Fruit fly (Drosophila melanogaster) whole organism, embryonic: Measurements from ENCODE around the gene Cyp310a1.

Experiments
- BtbVII ChIP-seq: fragments of 200-800 bp; sonication (Bioruptor generic); optimal IDR thresholded peaks from 3 replicates; lab custom pipeline; 2017; ENCODE audit warnings: missing biosample characterization, mild to moderate bottlenecking, missing genetic modification characterization
- CG12391 ChIP-seq: fragments of 200-800 bp; sonication (Bioruptor generic); optimal IDR thresholded peaks from 3 replicates; lab custom pipeline; 2018; ENCODE audit warnings: missing biosample characterization, mild to moderate bottlenecking, missing genetic modification characterization, moderate library complexity
- CG13424 ChIP-seq: fragments of 200-800 bp; sonication (Bioruptor generic); optimal IDR thresholded peaks from 2 replicates; lab custom pipeline; 2019; ENCODE audit warnings: missing biosample characterization, mild to moderate bottlenecking, missing genetic modification characterization, moderate library complexity
- CG17568 ChIP-seq: fragments of 200-800 bp; sonication (Bioruptor generic); optimal IDR thresholded peaks from 2 replicates; lab custom pipeline; 2018; ENCODE audit warnings: missing biosample characterization, mild to moderate bottlenecking, missing genetic modification characterization, moderate library complexity
- CG17802 ChIP-seq: fragments of 200-800 bp; sonication (Bioruptor generic); optimal IDR thresholded peaks from 2 replicates; lab custom pipeline; 2018; ENCODE audit warnings: missing biosample characterization, mild to moderate bottlenecking, missing genetic modification characterization, moderate library complexity
- CG2712 ChIP-seq: fragments of 200-800 bp; optimal IDR thresholded peaks from 3 replicates; lab custom pipeline; 2019; ENCODE audit warnings: missing biosample characterization, mild to moderate bottlenecking, missing genetic modification characterization, moderate library complexity
- CG33557 ChIP-seq: fragments of 200-800 bp; sonication (Bioruptor generic); optimal IDR thresholded peaks from 2 replicates; lab custom pipeline; 2019; ENCODE audit warnings: missing biosample characterization, mild to moderate bottlenecking, missing genetic modification characterization, moderate library complexity
- CG42726 ChIP-seq: fragments of 200-800 bp; sonication (Bioruptor generic); IDR thresholded peaks from 2 replicates; pipeline ENCODE4 v1.3.6; 2022; ENCODE audit warnings: missing biosample characterization, missing genetic modification characterization; ENCODE audit not compliant: partially characterized antibody
- CG4707 ChIP-seq: fragments of 200-800 bp; sonication (Bioruptor generic); optimal IDR thresholded peaks from 2 replicates; lab custom pipeline; 2018; ENCODE audit warnings: missing biosample characterization, mild to moderate bottlenecking, missing genetic modification characterization, moderate library complexity
- CG4854 ChIP-seq: fragments of 200-800 bp; sonication (Bioruptor generic); optimal IDR thresholded peaks from 2 replicates; lab custom pipeline; 2016; ENCODE audit warnings: missing biosample characterization, missing genetic modification characterization, inconsistent platforms
- CG5245 ChIP-seq: fragments of 200-800 bp; sonication (Bioruptor generic); optimal IDR thresholded peaks from 3 replicates; lab custom pipeline; 2016; ENCODE audit warnings: missing biosample characterization, missing genetic modification characterization
- CG6683 ChIP-seq: fragments of 200-800 bp; sonication (Bioruptor generic); optimal IDR thresholded peaks from 2 replicates; lab custom pipeline; 2017; ENCODE audit warnings: missing biosample characterization, mild to moderate bottlenecking, missing genetic modification characterization, missing genetic modification reagents
- CG7745 ChIP-seq: fragments of 200-800 bp; sonication (Bioruptor generic); optimal IDR thresholded peaks from 2 replicates; lab custom pipeline; 2018; ENCODE audit warnings: missing biosample characterization, mild to moderate bottlenecking, missing genetic modification characterization, moderate library complexity
- CG8290 ChIP-seq, 3 experiments: fragments of 200-800 bp; sonication (Bioruptor generic); optimal IDR thresholded peaks; 2 replicates each; lab custom pipeline; 2016 to 2019; ENCODE audit warnings: missing biosample characterization in 3 of 3, missing genetic modification characterization in 3 of 3, mild to moderate bottlenecking in 2 of 3, moderate library complexity in 1 of 3
- CG9727 ChIP-seq: fragments of 200-800 bp; sonication (Bioruptor generic); optimal IDR thresholded peaks from 3 replicates; lab custom pipeline; 2017; ENCODE audit warnings: missing biosample characterization, mild to moderate bottlenecking, missing genetic modification characterization
- D ChIP-seq, 2 experiments: fragments of 200-800 bp in 1 of 2; fragments of >200 bp in 1 of 2; sonication (Bioruptor generic) in 1 of 2; optimal IDR thresholded peaks; 2 replicates in 1 of 2; 3 replicates in 1 of 2; lab custom pipeline; 2017; ENCODE audit warnings: mild to moderate bottlenecking in 1 of 2, missing biosample characterization in 1 of 2, missing genetic modification characterization in 1 of 2, missing genetic modification reagents in 1 of 2
- Dad ChIP-seq: fragments of 200-800 bp; sonication (Bioruptor generic); optimal IDR thresholded peaks from 3 replicates; lab custom pipeline; 2016; ENCODE audit warnings: missing biosample characterization, missing genetic modification characterization
- Deaf1 ChIP-seq: fragments of 200-800 bp; optimal IDR thresholded peaks from 3 replicates; lab custom pipeline; 2019; ENCODE audit warnings: missing biosample characterization, mild to moderate bottlenecking, missing genetic modification characterization, moderate library complexity
- Fer1 ChIP-seq: fragments of 200-800 bp; sonication (Bioruptor generic); optimal IDR thresholded peaks from 2 replicates; lab custom pipeline; 2017; ENCODE audit warnings: missing biosample characterization, mild to moderate bottlenecking, missing genetic modification characterization
- GATAe ChIP-seq: fragments of 200-800 bp; sonication (Bioruptor generic); conservative IDR thresholded peaks from 2 replicates; pipeline ENCODE4 v1.3.6; 2022; ENCODE audit warnings: missing biosample characterization, missing genetic modification characterization
- H15 ChIP-seq: fragments of 200-800 bp; sonication (Bioruptor generic); IDR thresholded peaks from 3 replicates; pipeline ENCODE4 v1.3.6; 2022; ENCODE audit warnings: missing biosample characterization, missing genetic modification characterization
- Lpt ChIP-seq: fragments of >200 bp; optimal IDR thresholded peaks from 2 replicates; lab custom pipeline; 2018; ENCODE audit warnings: missing biosample characterization, missing genetic modification characterization
- Max ChIP-seq: fragments of 200-800 bp; sonication (Bioruptor generic); optimal IDR thresholded peaks from 2 replicates; lab custom pipeline; 2016; ENCODE audit warnings: missing biosample characterization, mild to moderate bottlenecking, missing genetic modification characterization
- NC2α ChIP-seq: fragments of 200-800 bp; sonication (Bioruptor generic); optimal IDR thresholded peaks from 2 replicates; lab custom pipeline; 2016; ENCODE audit warnings: missing biosample characterization, missing genetic modification characterization
- Nf-YC ChIP-seq: fragments of 200-800 bp; optimal IDR thresholded peaks from 3 replicates; lab custom pipeline; 2019; ENCODE audit warnings: missing biosample characterization, mild to moderate bottlenecking, missing genetic modification characterization, moderate library complexity
- Pdp1 ChIP-seq, 2 experiments: fragments of 200-800 bp; sonication (Bioruptor generic); optimal IDR thresholded peaks; 3 replicates each; lab custom pipeline; 2016; ENCODE audit warnings: missing biosample characterization in 2 of 2, missing genetic modification characterization in 2 of 2, mild to moderate bottlenecking in 1 of 2, moderate library complexity in 1 of 2
- Poxn ChIP-seq: fragments of 200-800 bp; sonication (Bioruptor generic); IDR thresholded peaks from 2 replicates; pipeline ENCODE4 v1.3.6; 2022; ENCODE audit warnings: missing biosample characterization, missing genetic modification characterization
- Sry-β ChIP-seq: fragments of 200-800 bp; sonication (Bioruptor generic); optimal IDR thresholded peaks from 2 replicates; lab custom pipeline; 2018; ENCODE audit warnings: missing biosample characterization, mild to moderate bottlenecking, missing genetic modification characterization, moderate library complexity
- Taf1 ChIP-seq: fragments of 200-800 bp; sonication (Bioruptor generic); IDR thresholded peaks from 2 replicates; pipeline ENCODE4 v1.3.6; 2022; ENCODE audit warnings: missing biosample characterization, missing genetic modification characterization
- Usf ChIP-seq: fragments of 200-800 bp; sonication (Bioruptor generic); optimal IDR thresholded peaks from 2 replicates; lab custom pipeline; 2017; ENCODE audit warnings: missing genotype, missing biosample characterization, missing genetic modification characterization
- ara ChIP-seq: fragments of 200-800 bp; sonication (Bioruptor generic); IDR thresholded peaks from 2 replicates; pipeline ENCODE4 v1.3.6; 2022; ENCODE audit warnings: missing biosample characterization, missing genetic modification characterization
- ase ChIP-seq: fragments of 200-800 bp; sonication (Bioruptor generic); IDR thresholded peaks from 3 replicates; pipeline ENCODE4 v1.3.6; 2022; ENCODE audit warnings: missing biosample characterization, missing genetic modification characterization
- cato ChIP-seq: fragments of 200-800 bp; sonication (Bioruptor generic); optimal IDR thresholded peaks from 2 replicates; lab custom pipeline; 2016; ENCODE audit warnings: missing biosample characterization, missing genetic modification characterization, borderline replicate concordance
- croc ChIP-seq: fragments of 200-800 bp; sonication (Bioruptor generic); conservative IDR thresholded peaks from 3 replicates; pipeline ENCODE4 v1.3.6; 2022; ENCODE audit warnings: missing biosample characterization, missing genetic modification characterization
- dimm ChIP-seq: fragments of 200-800 bp; sonication (Bioruptor generic); IDR thresholded peaks from 2 replicates; pipeline ENCODE4 v1.3.6; 2022; ENCODE audit warnings: missing biosample characterization, missing genetic modification characterization
- dpn ChIP-seq, 2 experiments: fragments of 200-800 bp; sonication (Bioruptor generic); optimal IDR thresholded peaks; 3 replicates each; lab custom pipeline; 2016; ENCODE audit warnings: missing biosample characterization in 2 of 2, missing genetic modification characterization in 2 of 2
- gce ChIP-seq: fragments of 200-800 bp; sonication (Bioruptor generic); IDR thresholded peaks from 3 replicates; pipeline ENCODE4 v1.3.6; 2022; ENCODE audit warnings: missing biosample characterization, missing genetic modification characterization
- gro ChIP-seq: fragments of 200-800 bp; sonication (Bioruptor generic); optimal IDR thresholded peaks from 2 replicates; lab custom pipeline; 2016; ENCODE audit warnings: missing biosample characterization, missing genetic modification characterization
- jing ChIP-seq: fragments of 200-800 bp; sonication (Bioruptor generic); optimal IDR thresholded peaks from 2 replicates; lab custom pipeline; 2018; ENCODE audit warnings: missing biosample characterization, mild to moderate bottlenecking, missing genetic modification characterization
- kni ChIP-seq: fragments of 200-800 bp; sonication (Bioruptor generic); optimal IDR thresholded peaks from 3 replicates; lab custom pipeline; 2017; ENCODE audit warnings: mild to moderate bottlenecking, missing biosample characterization, missing genetic modification reagents, missing genetic modification characterization
- nau ChIP-seq: fragments of 200-800 bp; sonication (Bioruptor generic); optimal IDR thresholded peaks from 3 replicates; lab custom pipeline; 2017; ENCODE audit warnings: missing biosample characterization, mild to moderate bottlenecking, missing genetic modification characterization, missing genetic modification reagents
- phol ChIP-seq: fragments of 200-800 bp; sonication (Bioruptor generic); optimal IDR thresholded peaks from 3 replicates; lab custom pipeline; 2018; ENCODE audit warnings: missing biosample characterization, mild to moderate bottlenecking, missing genetic modification characterization, moderate library complexity
- pros ChIP-seq: fragments of 200-800 bp; sonication (Bioruptor generic); optimal IDR thresholded peaks from 3 replicates; lab custom pipeline; 2019; ENCODE audit warnings: missing biosample characterization, mild to moderate bottlenecking, missing genetic modification characterization, moderate library complexity
- sna ChIP-seq: fragments of 200-800 bp; sonication (Bioruptor generic); IDR thresholded peaks from 2 replicates; pipeline ENCODE4 v1.3.6; 2022; ENCODE audit warnings: missing biosample characterization, missing genetic modification characterization; ENCODE audit not compliant: partially characterized antibody
- stc ChIP-seq: fragments of 200-800 bp; sonication (Bioruptor generic); IDR thresholded peaks from 2 replicates; pipeline ENCODE4 v1.3.6; 2022; ENCODE audit warnings: missing biosample characterization, missing genetic modification characterization
- toy ChIP-seq: fragments of 200-800 bp; sonication (Bioruptor generic); IDR thresholded peaks from 2 replicates; pipeline ENCODE4 v1.3.6; 2022; ENCODE audit warnings: missing biosample characterization, missing genetic modification characterization
- trh ChIP-seq: fragments of 200-800 bp; sonication (Bioruptor generic); optimal IDR thresholded peaks from 2 replicates; lab custom pipeline; 2016; ENCODE audit warnings: missing biosample characterization, missing genetic modification characterization
- usp ChIP-seq: fragments of >200 bp; optimal IDR thresholded peaks from 2 replicates; lab custom pipeline; 2017; ENCODE audit warnings: missing biosample characterization, missing genetic modification characterization
- vnd ChIP-seq: fragments of 200-800 bp; sonication (Bioruptor generic); IDR thresholded peaks from 3 replicates; pipeline ENCODE4 v1.3.6; 2022; ENCODE audit warnings: missing biosample characterization, missing genetic modification characterization; ENCODE audit not compliant: partially characterized antibody
- zfh1 ChIP-seq: fragments of 200-800 bp; sonication (Bioruptor generic); IDR thresholded peaks from 3 replicates; pipeline ENCODE4 v1.3.6; 2022; ENCODE audit warnings: missing biosample characterization, missing genetic modification characterization

Gene Cyp310a1

DNA sequence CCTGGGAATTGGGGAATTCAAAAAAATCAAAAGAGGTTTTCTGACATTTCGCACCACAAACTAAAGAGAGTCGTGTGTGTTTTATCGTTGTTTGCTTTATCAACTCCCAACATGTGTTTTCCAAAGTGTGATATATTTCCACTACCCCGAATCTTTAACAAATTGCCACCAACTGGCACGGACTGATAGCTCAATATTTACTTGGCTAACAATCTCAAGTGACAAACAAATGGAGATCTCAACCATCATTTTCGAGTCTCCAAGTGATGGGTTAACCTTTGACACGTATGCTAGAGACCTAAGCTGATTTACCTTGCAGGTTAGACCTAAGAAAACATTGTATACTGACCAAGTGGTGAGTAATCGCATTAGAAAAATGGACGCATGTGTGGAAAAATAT, 27.3 kb downstream of the Cyp310a1 start (continued):
- no peak for TF ChIP-seq Max (GFP tag; lab: Kevin White, UChicago)
- TF ChIP-seq Fer1 (GFP tag; lab: Kevin White, UChicago): no peak
- no peak for TF ChIP-seq zfh1 (GFP tag; lab: Robert Waterston, UW)
- peak; percentile 9 for TF ChIP-seq CG17568 (GFP tag; lab: Kevin White, UChicago)
- TF ChIP-seq croc: no peak
- no peak for TF ChIP-seq toy (GFP tag; lab: Robert Waterston, UW)
- TF ChIP-seq Dad: no peak
- TF ChIP-seq BtbVII (GFP tag; lab: Kevin White, UChicago): no peak
- TF ChIP-seq CG4707 (GFP tag; lab: Kevin White, UChicago): no peak
- TF ChIP-seq Pdp1 (GFP tag; optimal IDR thresholded peaks at IDR 0.05; lab: Kevin White, UChicago): no peak
- TF ChIP-seq phol (tag; lab: Kevin White, UChicago): no peak
- no peak for TF ChIP-seq trh (GFP tag; lab: Kevin White, UChicago)
- no peak for TF ChIP-seq gro (GFP tag; lab: Kevin White, UChicago)
- TF ChIP-seq nau (GFP tag; lab: Kevin White, UChicago): peak; percentile 23
- TF ChIP-seq cato (GFP tag; lab: Kevin White, UChicago): no peak
- no peak for TF ChIP-seq CG12391
- no peak for TF ChIP-seq Poxn (GFP tag; lab: Robert Waterston, UW)
- TF ChIP-seq vnd: no peak
- no peak; the same call in 1 of the 2 replicates for TF ChIP-seq stc
- no peak for TF ChIP-seq CG8290 (GFP tag; optimal IDR thresholded peaks at IDR 0.05; lab: Kevin White, UChicago)
- TF ChIP-seq CG8290 (tag; optimal IDR thresholded peaks at IDR 0.05; lab: Kevin White, UChicago): peak; percentile 30 to 65
- TF ChIP-seq CG4854 (GFP tag; lab: Kevin White, UChicago): no peak
- no peak for TF ChIP-seq gce (GFP tag; lab: Robert Waterston, UW)
- no peak for TF ChIP-seq Deaf1 (tag; lab: Kevin White, UChicago)
- no peak for TF ChIP-seq ase (GFP tag; lab: Robert Waterston, UW)
- no peak for TF ChIP-seq jing (GFP tag; lab: Kevin White, UChicago)
- no peak for TF ChIP-seq Taf1 (GFP tag; lab: Robert Waterston, UW)
- TF ChIP-seq Lpt (GFP tag; lab: Kevin White, UChicago): no peak
- no peak for TF ChIP-seq H15 (GFP tag; lab: Robert Waterston, UW)
- TF ChIP-seq kni (GFP tag; lab: Kevin White, UChicago): peak; percentile 19
- TF ChIP-seq sna (GFP tag; lab: Robert Waterston, UW): no peak
- TF ChIP-seq CG2712: peak; percentile 15
- TF ChIP-seq Sry-β (GFP tag; lab: Kevin White, UChicago): no peak
- TF ChIP-seq CG5245: no peak
- no peak for TF ChIP-seq NC2α (GFP tag; lab: Kevin White, UChicago)
- no peak for TF ChIP-seq Nf-YC (tag; lab: Kevin White, UChicago)
- no peak for TF ChIP-seq dpn (GFP tag; optimal IDR thresholded peaks at IDR 0.05; lab: Kevin White, UChicago)
- no peak for TF ChIP-seq CG6683 (GFP tag; lab: Kevin White, UChicago)
- TF ChIP-seq CG7745: no peak
- no peak for TF ChIP-seq D (optimal IDR thresholded peaks at IDR 0.05; lab: Kevin White, UChicago)
- TF ChIP-seq D (GFP tag; optimal IDR thresholded peaks at IDR 0.05; lab: Kevin White, UChicago): peak; percentile 23
- peak; percentile 48 for TF ChIP-seq CG33557
- TF ChIP-seq CG13424 (tag; lab: Kevin White, UChicago): no peak
- no peak for TF ChIP-seq Usf (GFP tag; lab: Kevin White, UChicago)
- TF ChIP-seq usp: no peak
- peak; percentile 21 for TF ChIP-seq pros (GFP tag; lab: Kevin White, UChicago)
- no peak for TF ChIP-seq dimm (GFP tag; lab: Robert Waterston, UW)
- peak; percentile 35 for TF ChIP-seq CG9727 (GFP tag; lab: Kevin White, UChicago)
- TF ChIP-seq ara (GFP tag; lab: Robert Waterston, UW): no peak
- no peak for TF ChIP-seq GATAe
- TF ChIP-seq CG17802 (tag; lab: Kevin White, UChicago): no peak
- no peak for TF ChIP-seq CG42726
